Worm (Caenorhabditis elegans) whole organism, L1 larva: ENCODE results near the gene F58B4.3.

Source experiments
- jun-1 ChIP-seq: fragments of 150-350 bp; optimal IDR thresholded peaks from 2 replicates; lab custom pipeline; 2014; ENCODE audit warnings: missing biosample characterization, missing genetic modification reagents, missing genetic modification characterization
- nhr-90 ChIP-seq: sonication (generic microtip); optimal IDR thresholded peaks from 2 replicates; lab custom pipeline; 2016; ENCODE audit warnings: mild to moderate bottlenecking, missing genetic modification characterization, missing compliant biosample characterization; ENCODE audit not compliant: poor library complexity
- ztf-11 ChIP-seq, 2 experiments: sonication (generic microtip); optimal IDR thresholded peaks; 2 replicates each; lab custom pipeline; 2016 to 2017; ENCODE audit warnings: missing genetic modification characterization in 2 of 2, missing biosample characterization in 1 of 2, missing compliant biosample characterization in 1 of 2

- no peak for TF ChIP-seq ztf-11 (tag; optimal IDR thresholded peaks at IDR 0.05; lab: Kevin White, UChicago)
- TF ChIP-seq nhr-90 (tag; lab: Kevin White, UChicago) = no peak
- TF ChIP-seq jun-1 (tag; lab: Kevin White, UChicago) = no peak
Measured at ce11 chrV:10925658-10926057, 4.0 kb upstream of the F58B4.3 start.
